Fruit fly (Drosophila melanogaster) Kc167 (cell line): ENCODE measurements around the gene CG13685.

Experiments
- Myc ChIP-seq: fragments of >200 bp; optimal IDR thresholded peaks from 2 replicates; lab custom pipeline; 2017; ENCODE audit warnings: missing external identifiers
- Sin3A ChIP-seq: fragments of >200 bp; optimal IDR thresholded peaks from 2 replicates; lab custom pipeline; 2018; ENCODE audit warnings: missing external identifiers
- h ChIP-seq: fragments of >200 bp; optimal IDR thresholded peaks from 3 replicates; lab custom pipeline; 2018; ENCODE audit warnings: missing external identifiers
- insv ChIP-seq: fragments of >200 bp; optimal IDR thresholded peaks from 3 replicates; lab custom pipeline; 2018; ENCODE audit warnings: missing external identifiers
- psq ChIP-seq: fragments of >200 bp; optimal IDR thresholded peaks from 2 replicates; lab custom pipeline; 2017; ENCODE audit warnings: missing external identifiers
- ttk ChIP-seq: sonication (Bioruptor generic); optimal IDR thresholded peaks from 2 replicates; lab custom pipeline; 2017; ENCODE audit warnings: missing external identifiers

dm6 chr3L:7787788-7788406, 40.8 kb downstream of the CG13685 start:
- TF ChIP-seq ttk (no peak), insv (lab: Kevin White, UChicago) (no peak), h (lab: Kevin White, UChicago) (no peak), psq (no peak), Myc (lab: Kevin White, UChicago) (no peak), Sin3A (lab: Kevin White, UChicago) (no peak)
